Fruit fly (Drosophila melanogaster): ENCODE results near the gene CG42529.
"Not testable (repeated sequence)": the region's sequence is repeated elsewhere in the genome, so short reads cannot be mapped to it uniquely, and the experiment has no call there.

CG42529 gene

dm6 chr3L:19728694-19729093, at the start of gene CG42529:
Gene CG42529, plus strand, starts transcription at chr3L:19728994.
- TF ChIP-seq pad, CG5204, Mnt (GFP tag; optimal IDR thresholded peaks at IDR 0.05): not testable (repeated sequence)

- TF ChIP-seq cnc (optimal IDR thresholded peaks at IDR 0.05) (no peak), bab1 (GFP tag; optimal IDR thresholded peaks at IDR 0.05) (no peak), Crg-1 (GFP tag; optimal IDR thresholded peaks at IDR 0.05) (no peak), Mnt (GFP tag; optimal IDR thresholded peaks at IDR 0.05) (no peak), pad (GFP tag; optimal IDR thresholded peaks at IDR 0.05) (no peak), toe (GFP tag; optimal IDR thresholded peaks at IDR 0.05) (no peak), CG1620 (GFP tag; optimal IDR thresholded peaks at IDR 0.05) (no peak), CG11617 (GFP tag; optimal IDR thresholded peaks at IDR 0.05) (no peak), tj (GFP tag; optimal IDR thresholded peaks at IDR 0.05) (no peak), kay (GFP tag; ENCODE audit: borderline replicate concordance) (no peak), CG5204 (GFP tag; optimal IDR thresholded peaks at IDR 0.05) (no peak), CG7101 (tag; optimal IDR thresholded peaks at IDR 0.05) (no peak), Clk (GFP tag; optimal IDR thresholded peaks at IDR 0.05) (no peak), cic (GFP tag; optimal IDR thresholded peaks at IDR 0.05) (no peak)
These were observed 45.9 kb upstream of the CG42529 start for dm6 chr3L:19682902-19683301.

- no peak for TF ChIP-seq toe (GFP tag; optimal IDR thresholded peaks at IDR 0.05)
- no peak for TF ChIP-seq Mnt (GFP tag; optimal IDR thresholded peaks at IDR 0.05)
- TF ChIP-seq cic (GFP tag; optimal IDR thresholded peaks at IDR 0.05), result no peak
- TF ChIP-seq bab1 (GFP tag; optimal IDR thresholded peaks at IDR 0.05), result no peak
- no peak for TF ChIP-seq CG12768 (GFP tag; optimal IDR thresholded peaks at IDR 0.05)
- no peak for TF ChIP-seq pad (GFP tag; optimal IDR thresholded peaks at IDR 0.05)
- no peak for TF ChIP-seq kay (GFP tag; ENCODE audit: borderline replicate concordance)
- no peak for TF ChIP-seq ovo (GFP tag; optimal IDR thresholded peaks at IDR 0.05)
- TF ChIP-seq CG7045 (GFP tag; optimal IDR thresholded peaks at IDR 0.05), result no peak
- TF ChIP-seq CG5204 (GFP tag; optimal IDR thresholded peaks at IDR 0.05), result no peak
- no peak for TF ChIP-seq tj (GFP tag; optimal IDR thresholded peaks at IDR 0.05)
- no peak for TF ChIP-seq Hr96 (GFP tag; optimal IDR thresholded peaks at IDR 0.05)
- TF ChIP-seq CG11617 (GFP tag; optimal IDR thresholded peaks at IDR 0.05), result no peak
These were observed 45.3 kb upstream of the CG42529 start for dm6 chr3L:19683520-19683919.

dm6 chr3L:19687200-19687687, 41.5 kb upstream of the CG42529 start, which contains the start of the genes CG8765 and Gbeta76C:
Gene CG8765, minus strand, starts transcription at chr3L:19687353.
Gene Gbeta76C, plus strand, starts transcription at chr3L:19687637.
- TF ChIP-seq CG12768 (GFP tag; optimal IDR thresholded peaks at IDR 0.05), result no peak
- TF ChIP-seq cnc (optimal IDR thresholded peaks at IDR 0.05), result no peak
- TF ChIP-seq CG7101 (tag; optimal IDR thresholded peaks at IDR 0.05), result peak; percentile 9
- TF ChIP-seq CG1620 (GFP tag; optimal IDR thresholded peaks at IDR 0.05), result peak; percentile 71
- no peak for TF ChIP-seq kay (GFP tag; ENCODE audit: borderline replicate concordance)
- peak; percentile 23 for TF ChIP-seq Hr96 (GFP tag; optimal IDR thresholded peaks at IDR 0.05)
- peak; percentile 49 for TF ChIP-seq pad (GFP tag; optimal IDR thresholded peaks at IDR 0.05)
- peak; percentile 31 for TF ChIP-seq ovo (GFP tag; optimal IDR thresholded peaks at IDR 0.05)
- TF ChIP-seq cic (GFP tag; optimal IDR thresholded peaks at IDR 0.05), result peak; percentile 41
- TF ChIP-seq CG14711 (tag; optimal IDR thresholded peaks at IDR 0.05), result peak; percentile 41
- TF ChIP-seq bab1 (GFP tag; optimal IDR thresholded peaks at IDR 0.05), result peak; percentile 83
- no peak for TF ChIP-seq Clk (GFP tag; optimal IDR thresholded peaks at IDR 0.05)
- no peak for TF ChIP-seq tj (GFP tag; optimal IDR thresholded peaks at IDR 0.05)
- no peak for TF ChIP-seq CG5204 (GFP tag; optimal IDR thresholded peaks at IDR 0.05)
- TF ChIP-seq Crg-1 (GFP tag; optimal IDR thresholded peaks at IDR 0.05), result peak; percentile 62
- TF ChIP-seq Mnt (GFP tag; optimal IDR thresholded peaks at IDR 0.05), result peak; percentile 38
- TF ChIP-seq CG11617 (GFP tag; optimal IDR thresholded peaks at IDR 0.05), result no peak
- peak; percentile 42 for TF ChIP-seq CG33017 (tag; optimal IDR thresholded peaks at IDR 0.05)
- no peak for TF ChIP-seq CG7045 (GFP tag; optimal IDR thresholded peaks at IDR 0.05)
- no peak for TF ChIP-seq toe (GFP tag; optimal IDR thresholded peaks at IDR 0.05)

dm6 chr3L:19694156-19694643, 34.6 kb upstream of the CG42529 start:
- TF ChIP-seq cnc (optimal IDR thresholded peaks at IDR 0.05) (no peak), tj (GFP tag; optimal IDR thresholded peaks at IDR 0.05) (no peak), cic (GFP tag; optimal IDR thresholded peaks at IDR 0.05) (no peak), pad (GFP tag; optimal IDR thresholded peaks at IDR 0.05) (no peak), CG11617 (GFP tag; optimal IDR thresholded peaks at IDR 0.05) (no peak), bab1 (GFP tag; optimal IDR thresholded peaks at IDR 0.05) (no peak), CG7101 (tag; optimal IDR thresholded peaks at IDR 0.05) (no peak), ovo (GFP tag; optimal IDR thresholded peaks at IDR 0.05) (no peak)

dm6 chr3L:19695057-19695627, 33.7 kb upstream of the CG42529 start, which contains the start of gene verm:
Gene verm, minus strand, starts transcription at chr3L:19695260.
- TF ChIP-seq CG14711 (tag; optimal IDR thresholded peaks at IDR 0.05), result no peak
- TF ChIP-seq pad (GFP tag; optimal IDR thresholded peaks at IDR 0.05), result peak; percentile 53
